Worm (Caenorhabditis elegans) whole organism, L2 larva: ENCODE results near the gene K09A9.6.

Experiments used
- R02D3.7 ChIP-seq: fragments of 150-350 bp; optimal IDR thresholded peaks from 2 replicates; lab custom pipeline; 2014; ENCODE audit warnings: missing biosample characterization, missing genetic modification characterization
- ZK546.5 ChIP-seq: sonication (generic microtip); optimal IDR thresholded peaks from 2 replicates; lab custom pipeline; 2017; ENCODE audit warnings: missing biosample characterization, missing genetic modification characterization
- ama-1 ChIP-seq: fragments of 150-350 bp; optimal IDR thresholded peaks from 2 replicates; lab custom pipeline; 2018; ENCODE audit warnings: inconsistent platforms
- ceh-82 ChIP-seq: fragments of 150-350 bp; optimal IDR thresholded peaks from 2 replicates; lab custom pipeline; 2014; ENCODE audit warnings: missing biosample characterization, missing genetic modification characterization
- elt-1 ChIP-seq: fragments of 150-350 bp; optimal IDR thresholded peaks from 2 replicates; lab custom pipeline; 2014; ENCODE audit warnings: missing biosample characterization, missing genetic modification characterization
- elt-3 ChIP-seq: sonication (generic microtip); optimal IDR thresholded peaks from 2 replicates; lab custom pipeline; 2017; ENCODE audit warnings: missing biosample characterization, missing genetic modification characterization
- lsy-2 ChIP-seq, 2 experiments: fragments of 150-350 bp in 1 of 2; sonication (generic microtip) in 1 of 2; optimal IDR thresholded peaks; 2 replicates each; lab custom pipeline; 2014 to 2017; ENCODE audit warnings: missing biosample characterization in 2 of 2, missing genetic modification characterization in 2 of 2
- mdl-1 ChIP-seq, 2 experiments: fragments of 150-350 bp in 1 of 2; sonication (generic microtip) in 1 of 2; optimal IDR thresholded peaks; 2 replicates each; lab custom pipeline; 2017; ENCODE audit warnings: missing biosample characterization in 2 of 2, missing genetic modification characterization in 2 of 2
- nhr-11 ChIP-seq: fragments of 150-350 bp; optimal IDR thresholded peaks from 2 replicates; lab custom pipeline; 2014; ENCODE audit warnings: missing biosample characterization, missing genetic modification characterization
- nhr-23 ChIP-seq: fragments of 150-350 bp; optimal IDR thresholded peaks from 2 replicates; lab custom pipeline; 2014; ENCODE audit warnings: missing biosample characterization, missing genetic modification reagents, missing genetic modification characterization
- skn-1 ChIP-seq: sonication (generic microtip); optimal IDR thresholded peaks from 2 replicates; lab custom pipeline; 2017; ENCODE audit warnings: missing biosample characterization, missing genetic modification characterization
- unc-39 ChIP-seq: fragments of 150-350 bp; optimal IDR thresholded peaks from 2 replicates; lab custom pipeline; 2014; ENCODE audit warnings: missing biosample characterization, missing genetic modification characterization
- unc-62 ChIP-seq: fragments of 150-350 bp; optimal IDR thresholded peaks from 2 replicates; lab custom pipeline; 2014; ENCODE audit warnings: missing biosample characterization, missing genetic modification reagents, missing genetic modification characterization
- zag-1 ChIP-seq: fragments of 150-350 bp; optimal IDR thresholded peaks from 2 replicates; lab custom pipeline; 2014; ENCODE audit warnings: missing biosample characterization, missing genetic modification characterization

DNA sequence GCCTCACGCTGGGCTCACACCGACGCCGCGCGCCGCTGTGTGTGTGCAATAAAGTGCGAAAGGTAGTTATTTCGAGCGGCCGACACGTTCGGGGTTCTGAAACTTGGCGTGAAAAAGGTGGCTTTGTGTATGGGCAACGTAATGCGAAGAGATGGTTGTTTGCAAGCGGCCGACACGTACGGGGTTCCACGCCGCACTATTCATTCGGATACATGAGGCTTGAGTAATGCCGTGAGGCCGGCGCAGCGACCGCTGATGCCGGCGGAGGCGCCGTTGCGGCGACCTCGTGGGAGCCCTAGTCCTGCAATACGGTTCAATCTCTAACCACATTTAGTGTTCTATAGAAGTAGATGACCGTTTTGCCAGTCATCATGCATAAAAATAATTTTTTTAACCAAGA lies 17.0 kb downstream of the K09A9.6 start:
- no peak for TF ChIP-seq ZK546.5
- no peak for TF ChIP-seq zag-1
- TF ChIP-seq nhr-11 (tag; lab: Kevin White, UChicago): no peak
- TF ChIP-seq lsy-2 (tag; optimal IDR thresholded peaks at IDR 0.05; lab: Kevin White, UChicago): no peak
- no peak for TF ChIP-seq ceh-82
- TF ChIP-seq unc-62 (GFP tag; lab: Kevin White, UChicago): no peak
- TF ChIP-seq elt-3 (tag; lab: Kevin White, UChicago): no peak
- TF ChIP-seq elt-1 (tag; lab: Kevin White, UChicago): no peak
- TF ChIP-seq nhr-23 (tag; lab: Kevin White, UChicago): no peak
- TF ChIP-seq R02D3.7 (tag; lab: Kevin White, UChicago): no peak
- TF ChIP-seq skn-1 (tag; lab: Kevin White, UChicago): no peak
- TF ChIP-seq ama-1 (lab: Kevin White, UChicago): no peak
- TF ChIP-seq unc-39 (tag; lab: Kevin White, UChicago): no peak
- no peak for TF ChIP-seq mdl-1 (tag; optimal IDR thresholded peaks at IDR 0.05; lab: Kevin White, UChicago)
